Fruit fly (Drosophila melanogaster) whole organism, embryonic: ENCODE results near the gene CG4593.
A peak's percentile ranks its signal among the peaks of the same experiment; 100 is the strongest.

Experiments used
- ATbp ChIP-seq: fragments of 200-800 bp; sonication (Bioruptor generic); optimal IDR thresholded peaks from 2 replicates; lab custom pipeline; 2017; ENCODE audit warnings: missing biosample characterization, mild to moderate bottlenecking, missing genetic modification characterization, missing genetic modification reagents
- Atf-2 ChIP-seq: fragments of 200-800 bp; sonication (Bioruptor generic); optimal IDR thresholded peaks from 2 replicates; lab custom pipeline; 2016; ENCODE audit warnings: missing biosample characterization, missing genetic modification characterization
- CG10431 ChIP-seq: fragments of 200-800 bp; sonication (Bioruptor generic); optimal IDR thresholded peaks from 3 replicates; lab custom pipeline; 2018; ENCODE audit warnings: missing biosample characterization, mild to moderate bottlenecking, missing genetic modification characterization
- CG10959 ChIP-seq: fragments of 200-800 bp; sonication (Bioruptor generic); IDR thresholded peaks from 2 replicates; pipeline ENCODE4 v1.3.6; 2022; ENCODE audit warnings: missing biosample characterization, missing genetic modification characterization
- CG14710 ChIP-seq: fragments of 200-800 bp; sonication (Bioruptor generic); optimal IDR thresholded peaks from 3 replicates; lab custom pipeline; 2019; ENCODE audit warnings: missing biosample characterization, mild to moderate bottlenecking, missing genetic modification characterization, moderate library complexity
- CG14965 ChIP-seq: fragments of 200-800 bp; sonication (Bioruptor generic); optimal IDR thresholded peaks from 2 replicates; lab custom pipeline; 2016; ENCODE audit warnings: missing biosample characterization, missing genetic modification characterization, borderline replicate concordance
- CG15479 ChIP-seq: fragments of 200-800 bp; sonication (Bioruptor generic); optimal IDR thresholded peaks from 3 replicates; lab custom pipeline; 2019; ENCODE audit warnings: missing biosample characterization, mild to moderate bottlenecking, missing genetic modification characterization, moderate library complexity
- CG16815 ChIP-seq: fragments of 200-800 bp; sonication (Bioruptor generic); optimal IDR thresholded peaks from 3 replicates; lab custom pipeline; 2017; ENCODE audit warnings: missing biosample characterization, mild to moderate bottlenecking, missing genetic modification characterization
- CG18011 ChIP-seq: fragments of 200-800 bp; sonication (Bioruptor generic); optimal IDR thresholded peaks from 2 replicates; lab custom pipeline; 2017; ENCODE audit warnings: missing biosample characterization, missing genetic modification characterization, mild to moderate bottlenecking, moderate library complexity, missing genotype
- CG18764 ChIP-seq: fragments of 200-800 bp; sonication (Bioruptor generic); optimal IDR thresholded peaks from 3 replicates; lab custom pipeline; 2016; ENCODE audit warnings: missing biosample characterization, missing genetic modification characterization
- CG2875 ChIP-seq: fragments of 200-800 bp; sonication (Bioruptor generic); optimal IDR thresholded peaks from 2 replicates; lab custom pipeline; 2017; ENCODE audit warnings: missing biosample characterization, mild to moderate bottlenecking, missing genetic modification characterization, missing genetic modification reagents
- CG3065 ChIP-seq: fragments of 200-800 bp; sonication (Bioruptor generic); optimal IDR thresholded peaks from 2 replicates; lab custom pipeline; 2016; ENCODE audit warnings: missing biosample characterization, missing genetic modification characterization
- CG31224 ChIP-seq: fragments of 200-800 bp; sonication (Bioruptor generic); IDR thresholded peaks from 2 replicates; pipeline ENCODE4 v1.3.6; 2022; ENCODE audit warnings: missing biosample characterization, missing genetic modification characterization
- CG31388 ChIP-seq: fragments of 200-800 bp; sonication (Bioruptor generic); optimal IDR thresholded peaks from 2 replicates; lab custom pipeline; 2016; ENCODE audit warnings: missing biosample characterization, missing genetic modification characterization
- CG3847 ChIP-seq: fragments of 200-800 bp; sonication (Bioruptor generic); IDR thresholded peaks from 2 replicates; pipeline ENCODE4 v1.3.6; 2022; ENCODE audit warnings: missing biosample characterization, missing genetic modification characterization
- CG4360 ChIP-seq: fragments of 200-800 bp; sonication (Bioruptor generic); IDR thresholded peaks from 2 replicates; pipeline ENCODE4 v1.3.6; 2022; ENCODE audit warnings: missing biosample characterization, missing genetic modification characterization
- CG6272 ChIP-seq: fragments of 200-800 bp; sonication (Bioruptor generic); IDR thresholded peaks from 2 replicates; pipeline ENCODE4 v1.3.6; 2022; ENCODE audit warnings: missing biosample characterization, missing genetic modification characterization
- CG7372 ChIP-seq: fragments of 200-800 bp; sonication (Bioruptor generic); IDR thresholded peaks from 2 replicates; pipeline ENCODE4 v1.3.6; 2022; ENCODE audit warnings: missing biosample characterization, missing genetic modification characterization
- CG7987 ChIP-seq: fragments of 200-800 bp; sonication (Bioruptor generic); optimal IDR thresholded peaks from 2 replicates; lab custom pipeline; 2018; ENCODE audit warnings: missing biosample characterization, mild to moderate bottlenecking, missing genetic modification characterization, moderate library complexity
- CrebB ChIP-seq: fragments of 200-800 bp; sonication (Bioruptor generic); optimal IDR thresholded peaks from 3 replicates; lab custom pipeline; 2018; ENCODE audit warnings: missing biosample characterization, mild to moderate bottlenecking, missing genetic modification characterization
- D19A ChIP-seq: fragments of 200-800 bp; optimal IDR thresholded peaks from 3 replicates; lab custom pipeline; 2019; ENCODE audit warnings: missing biosample characterization, mild to moderate bottlenecking, missing genetic modification characterization, moderate library complexity
- Dad ChIP-seq: fragments of 200-800 bp; sonication (Bioruptor generic); optimal IDR thresholded peaks from 3 replicates; lab custom pipeline; 2016; ENCODE audit warnings: missing biosample characterization, missing genetic modification characterization
- Elba2 ChIP-seq: fragments of 200-800 bp; sonication (Bioruptor generic); optimal IDR thresholded peaks from 3 replicates; lab custom pipeline; 2016; ENCODE audit warnings: missing biosample characterization, missing genetic modification characterization
- Ets65A ChIP-seq: fragments of 200-800 bp; sonication (Bioruptor generic); peaks from one replicate; lab custom pipeline; 2016; ENCODE audit warnings: missing biosample characterization, missing genetic modification characterization
- GATAe ChIP-seq: fragments of 200-800 bp; sonication (Bioruptor generic); conservative IDR thresholded peaks from 2 replicates; pipeline ENCODE4 v1.3.6; 2022; ENCODE audit warnings: missing biosample characterization, missing genetic modification characterization
- HHEX ChIP-seq: fragments of 200-800 bp; sonication (Bioruptor generic); optimal IDR thresholded peaks from 3 replicates; lab custom pipeline; 2017; ENCODE audit warnings: missing biosample characterization, mild to moderate bottlenecking, missing genetic modification characterization, missing genetic modification reagents
- Hand ChIP-seq: fragments of 200-800 bp; sonication (Bioruptor generic); optimal IDR thresholded peaks from 2 replicates; lab custom pipeline; 2017; ENCODE audit warnings: mild to moderate bottlenecking, missing biosample characterization, missing genetic modification reagents, missing genetic modification characterization
- Hr51 ChIP-seq, 2 experiments: fragments of 200-800 bp; sonication (Bioruptor generic); optimal IDR thresholded peaks; 2 replicates in 1 of 2; 3 replicates in 1 of 2; lab custom pipeline; 2016 to 2018; ENCODE audit warnings: missing biosample characterization in 2 of 2, missing genetic modification characterization in 2 of 2, mild to moderate bottlenecking in 1 of 2, moderate library complexity in 1 of 2
- MESR4 ChIP-seq: fragments of 200-800 bp; sonication (Bioruptor generic); optimal IDR thresholded peaks from 2 replicates; lab custom pipeline; 2018; ENCODE audit warnings: missing biosample characterization, mild to moderate bottlenecking, missing genetic modification characterization, moderate library complexity
- NC2α ChIP-seq: fragments of 200-800 bp; sonication (Bioruptor generic); optimal IDR thresholded peaks from 2 replicates; lab custom pipeline; 2016; ENCODE audit warnings: missing biosample characterization, missing genetic modification characterization
- Nf-YA ChIP-seq: fragments of 200-800 bp; sonication (Bioruptor generic); IDR thresholded peaks from 2 replicates; pipeline ENCODE4 v1.3.6; 2022; ENCODE audit warnings: missing biosample characterization, missing genetic modification characterization
- Rx ChIP-seq: fragments of 200-800 bp; sonication (Bioruptor generic); IDR thresholded peaks from 2 replicates; pipeline ENCODE4 v1.3.6; 2022; ENCODE audit warnings: missing biosample characterization, missing genetic modification characterization
- Sry-β ChIP-seq: fragments of 200-800 bp; sonication (Bioruptor generic); optimal IDR thresholded peaks from 2 replicates; lab custom pipeline; 2018; ENCODE audit warnings: missing biosample characterization, mild to moderate bottlenecking, missing genetic modification characterization, moderate library complexity
- Stat92E ChIP-seq, 3 experiments: fragments of >200 bp in 2 of 3; fragments of 200-800 bp in 1 of 3; sonication (Bioruptor generic) in 1 of 3; optimal IDR thresholded peaks; 2 replicates each; lab custom pipeline; 2017 to 2019; ENCODE audit warnings: missing biosample characterization in 3 of 3, missing genetic modification characterization in 3 of 3, mild to moderate bottlenecking in 1 of 3, moderate library complexity in 1 of 3
- YL-1 ChIP-seq: fragments of 200-800 bp; sonication (Bioruptor generic); optimal IDR thresholded peaks from 3 replicates; lab custom pipeline; 2017; ENCODE audit warnings: missing biosample characterization, mild to moderate bottlenecking, missing genetic modification characterization
- bowl ChIP-seq: fragments of 200-800 bp; sonication (Bioruptor generic); IDR thresholded peaks from 2 replicates; pipeline ENCODE4 v1.3.6; 2022; ENCODE audit warnings: missing biosample characterization, missing genetic modification characterization
- dmrt99B ChIP-seq: fragments of 200-800 bp; sonication (Bioruptor generic); optimal IDR thresholded peaks from 2 replicates; lab custom pipeline; 2018; ENCODE audit warnings: missing biosample characterization, mild to moderate bottlenecking, missing genetic modification characterization, moderate library complexity
- dpn ChIP-seq, 2 experiments: fragments of 200-800 bp; sonication (Bioruptor generic); optimal IDR thresholded peaks; 3 replicates each; lab custom pipeline; 2016; ENCODE audit warnings: missing biosample characterization in 2 of 2, missing genetic modification characterization in 2 of 2
- fd3F ChIP-seq: fragments of 200-800 bp; sonication (Bioruptor generic); optimal IDR thresholded peaks from 2 replicates; lab custom pipeline; 2018; ENCODE audit warnings: missing biosample characterization, mild to moderate bottlenecking, missing genetic modification characterization, moderate library complexity
- fru ChIP-seq: fragments of >200 bp; optimal IDR thresholded peaks from 2 replicates; lab custom pipeline; 2017
- grau ChIP-seq: fragments of 200-800 bp; optimal IDR thresholded peaks from 3 replicates; lab custom pipeline; 2019; ENCODE audit warnings: missing biosample characterization, mild to moderate bottlenecking, missing genetic modification characterization, moderate library complexity
- kay ChIP-seq: fragments of 200-800 bp; sonication (Bioruptor generic); optimal IDR thresholded peaks from 2 replicates; lab custom pipeline; 2016; ENCODE audit warnings: missing biosample characterization, missing genetic modification characterization
- knrl ChIP-seq: fragments of 200-800 bp; sonication (Bioruptor generic); IDR thresholded peaks from 3 replicates; pipeline ENCODE4 v1.3.6; 2022; ENCODE audit warnings: missing biosample characterization, missing genetic modification characterization; ENCODE audit not compliant: partially characterized antibody
- lola ChIP-seq, 3 experiments: fragments of >200 bp in 2 of 3; fragments of 200-800 bp in 1 of 3; sonication (Bioruptor generic) in 1 of 3; optimal IDR thresholded peaks; 2 replicates each; lab custom pipeline; 2017 to 2019; ENCODE audit warnings: missing biosample characterization in 3 of 3, missing genetic modification characterization in 3 of 3, mild to moderate bottlenecking in 1 of 3, moderate library complexity in 1 of 3
- nerfin-1 ChIP-seq: fragments of 200-800 bp; sonication (Bioruptor generic); optimal IDR thresholded peaks from 3 replicates; lab custom pipeline; 2019; ENCODE audit warnings: missing biosample characterization, mild to moderate bottlenecking, missing genetic modification characterization, moderate library complexity
- pan ChIP-seq, 4 experiments: fragments of >200 bp in 3 of 4; fragments of 200-800 bp in 1 of 4; sonication (Bioruptor generic) in 1 of 4; optimal IDR thresholded peaks in 3 of 4; IDR thresholded peaks in 1 of 4; 2 replicates each; pipeline versions ENCODE4 v1.3.6 to Lab custom; 2017 to 2022; ENCODE audit warnings: missing biosample characterization in 2 of 4, missing genetic modification characterization in 2 of 4, mixed read lengths in 1 of 4
- sens-2 ChIP-seq: fragments of 200-800 bp; sonication (Bioruptor generic); IDR thresholded peaks from 2 replicates; pipeline ENCODE4 v1.3.6; 2022; ENCODE audit warnings: missing biosample characterization, missing genetic modification characterization
- stwl ChIP-seq: fragments of 200-800 bp; sonication (Bioruptor generic); optimal IDR thresholded peaks from 3 replicates; lab custom pipeline; 2018; ENCODE audit warnings: missing biosample characterization, mild to moderate bottlenecking, missing genetic modification characterization, moderate library complexity
- vvl ChIP-seq: fragments of 200-800 bp; sonication (Bioruptor generic); IDR thresholded peaks from 2 replicates; pipeline ENCODE4 v1.3.6; 2022; ENCODE audit warnings: missing biosample characterization, missing genetic modification characterization

CG4593 gene

DNA sequence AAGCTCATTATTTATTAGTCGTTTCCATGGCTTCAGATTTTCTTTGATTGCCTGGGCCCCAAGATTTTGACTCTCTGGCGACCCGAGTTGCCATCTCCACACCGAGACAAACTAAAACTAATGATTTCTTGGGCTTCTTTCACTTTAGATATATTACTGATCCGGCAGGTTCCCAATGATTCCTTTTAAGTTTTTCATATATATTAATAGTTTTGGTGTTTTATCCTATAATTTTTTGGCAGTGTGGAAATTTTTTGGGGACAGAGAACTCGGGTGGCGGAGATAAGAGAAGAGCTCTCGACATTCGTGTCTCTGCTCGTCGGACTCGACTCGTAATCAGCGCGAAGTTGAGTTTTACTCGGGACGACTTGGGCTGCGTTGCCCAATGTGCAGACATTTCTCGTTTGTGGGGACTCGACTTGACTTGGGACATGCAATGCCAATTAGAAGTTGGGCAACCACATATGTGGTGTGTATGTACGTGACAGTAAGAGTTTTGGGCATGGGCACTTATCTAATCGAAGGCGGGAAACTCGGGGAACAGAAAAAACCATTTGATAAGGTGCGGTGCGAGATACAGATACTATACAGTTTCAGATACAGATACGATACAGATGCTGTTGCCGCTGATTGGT, 12.4 kb upstream of the CG4593 start (continued):
- TF ChIP-seq knrl (GFP tag; lab: Robert Waterston, UW) (no peak), CG3847 (peak; percentile 44; the same call in 1 of the 2 replicates), Stat92E (GFP tag; optimal IDR thresholded peaks at IDR 0.05; lab: Kevin White, UChicago) (no peak), HHEX (GFP tag; lab: Kevin White, UChicago) (peak; percentile 12), CG18764 (GFP tag; lab: Kevin White, UChicago) (no peak), MESR4 (GFP tag; lab: Kevin White, UChicago) (no peak), Elba2 (no peak), grau (peak; percentile 64), CG31388 (no peak), CG7987 (GFP tag; lab: Kevin White, UChicago) (no peak), pan (optimal IDR thresholded peaks at IDR 0.05; lab: Kevin White, UChicago) (no peak), pan (GFP tag; optimal IDR thresholded peaks at IDR 0.05 in 1 of 2, IDR thresholded peaks at IDR 0.05 in 1 of 2) (peak in 1 of 2 experiments; percentile 74), NC2α (GFP tag; lab: Kevin White, UChicago) (no peak), Dad (GFP tag; lab: Kevin White, UChicago) (no peak), CG18011 (GFP tag; lab: Kevin White, UChicago) (no peak), YL-1 (GFP tag; lab: Kevin White, UChicago) (no peak), fd3F (peak; percentile 17), CG31224 (GFP tag; lab: Robert Waterston, UW) (no peak), CG14965 (no peak), CG4360 (no peak), stwl (tag; lab: Kevin White, UChicago) (no peak), fru (lab: Kevin White, UChicago) (no peak), CG7372 (GFP tag; lab: Robert Waterston, UW) (no peak), Hr51 (GFP tag; optimal IDR thresholded peaks at IDR 0.05; lab: Kevin White, UChicago) (peak; percentile 26 to 61), lola (GFP tag; optimal IDR thresholded peaks at IDR 0.05; lab: Kevin White, UChicago) (no peak), CG10959 (0 out of 2 replicates have a peak, but pooled peaks have one; percentile 20), vvl (GFP tag; lab: Robert Waterston, UW) (peak; percentile 74), GATAe (GFP tag; lab: Robert Waterston, UW) (no peak), Rx (no peak), Ets65A (GFP tag; lab: Kevin White, UChicago) (peak; percentile 7), Sry-β (GFP tag; lab: Kevin White, UChicago) (no peak), nerfin-1 (tag; lab: Kevin White, UChicago) (no peak), CG10431 (GFP tag; lab: Kevin White, UChicago) (no peak), CrebB (no peak), sens-2 (GFP tag; lab: Robert Waterston, UW) (no peak), dmrt99B (tag; lab: Kevin White, UChicago) (peak; percentile 56), kay (no peak), bowl (GFP tag; lab: Robert Waterston, UW) (no peak), Hand (GFP tag; lab: Kevin White, UChicago) (peak; percentile 17), D19A (tag; lab: Kevin White, UChicago) (peak; percentile 53), CG14710 (tag; lab: Kevin White, UChicago) (peak; percentile 25), CG3065 (GFP tag; lab: Kevin White, UChicago) (no peak), CG2875 (GFP tag; lab: Kevin White, UChicago) (no peak), dpn (GFP tag; optimal IDR thresholded peaks at IDR 0.05; lab: Kevin White, UChicago) (peak in 1 of 2 experiments; percentile 24), ATbp (peak; percentile 43), Nf-YA (GFP tag; lab: Robert Waterston, UW) (no peak), Atf-2 (no peak), CG16815 (GFP tag; lab: Kevin White, UChicago) (no peak), CG15479 (peak; percentile 42), CG6272 (GFP tag; lab: Robert Waterston, UW) (no peak)
